Worm (Caenorhabditis elegans): ENCODE measurements around the gene sli-1.

The sli-1 gene

DNA sequence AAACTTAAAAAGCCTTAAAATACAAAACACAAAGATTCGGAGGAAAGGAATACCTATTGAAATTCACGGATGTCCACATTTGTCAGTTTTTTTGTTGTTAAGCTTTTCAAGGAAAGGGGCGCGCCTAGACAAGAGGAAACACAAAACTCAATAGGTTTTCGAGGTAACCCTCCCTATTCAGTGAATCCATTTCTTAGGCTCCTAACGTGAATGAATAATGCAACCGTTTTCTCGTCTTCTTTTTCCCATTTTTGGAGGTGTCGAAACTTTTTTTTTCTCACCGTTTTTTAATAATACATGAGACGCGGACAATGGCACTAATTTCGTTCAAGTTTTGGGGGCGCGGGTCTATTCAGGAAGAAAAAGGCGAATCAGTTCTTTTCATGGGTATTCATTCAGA lies 11.2 kb upstream of the sli-1 start:
- TF ChIP-seq nhr-28 (tag; optimal IDR thresholded peaks at IDR 0.05) (no peak), elt-1 (tag; optimal IDR thresholded peaks at IDR 0.05; ENCODE audit: borderline replicate concordance, insufficient read depth) (no peak), blmp-1 (tag; optimal IDR thresholded peaks at IDR 0.05) (no peak), lin-13 (tag; optimal IDR thresholded peaks at IDR 0.05) (no peak), nhr-76 (tag; optimal IDR thresholded peaks at IDR 0.05) (no peak)

DNA sequence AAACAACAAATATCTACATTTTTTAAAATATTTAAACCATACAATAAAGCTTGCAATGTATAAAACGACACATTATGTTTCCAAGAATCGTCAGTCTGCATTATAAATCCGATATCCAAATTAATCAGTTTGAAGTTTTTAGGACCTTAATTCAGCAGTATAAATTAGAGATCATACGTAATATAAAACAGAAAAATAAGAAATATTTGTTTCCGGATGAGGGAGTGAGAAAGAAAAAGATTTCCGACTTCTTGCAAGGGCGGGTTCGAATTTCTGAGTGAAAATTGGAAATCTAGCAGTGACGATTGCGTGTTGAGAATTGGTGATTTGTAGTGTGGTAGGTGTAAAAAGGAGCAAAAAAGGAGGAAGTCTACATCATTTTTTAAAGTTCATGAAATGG lies 9.8 kb upstream of the sli-1 start, which contains the start of gene npr-19:
TSS of gene npr-19 (minus strand) at position 101 of the 400 bp plus-strand sequence.
- TF ChIP-seq ham-2 (GFP tag; optimal IDR thresholded peaks at IDR 0.05), result no peak
- no peak for TF ChIP-seq unc-39 (tag; optimal IDR thresholded peaks at IDR 0.05)
- TF ChIP-seq drap-1 (GFP tag; optimal IDR thresholded peaks at IDR 0.05), result no peak
- no peak for TF ChIP-seq blmp-1 (tag; optimal IDR thresholded peaks at IDR 0.05)
- TF ChIP-seq nhr-76 (tag; optimal IDR thresholded peaks at IDR 0.05), result no peak
- TF ChIP-seq nhr-2 (tag; optimal IDR thresholded peaks at IDR 0.05), result no peak
- no peak for TF ChIP-seq cnd-1 (tag; optimal IDR thresholded peaks at IDR 0.05)
- no peak for TF ChIP-seq hlh-1 (tag; optimal IDR thresholded peaks at IDR 0.05)
- TF ChIP-seq mab-5 (tag; optimal IDR thresholded peaks at IDR 0.05), result no peak
- TF ChIP-seq tbx-8 (GFP tag; optimal IDR thresholded peaks at IDR 0.05), result no peak
- TF ChIP-seq ceh-39 (tag; optimal IDR thresholded peaks at IDR 0.05), result no peak
- no peak for TF ChIP-seq lsy-2 (tag; optimal IDR thresholded peaks at IDR 0.05)
- no peak for TF ChIP-seq nhr-237 (tag; optimal IDR thresholded peaks at IDR 0.05)
- TF ChIP-seq elt-1 (tag; optimal IDR thresholded peaks at IDR 0.05; ENCODE audit: borderline replicate concordance, insufficient read depth), result no peak

DNA sequence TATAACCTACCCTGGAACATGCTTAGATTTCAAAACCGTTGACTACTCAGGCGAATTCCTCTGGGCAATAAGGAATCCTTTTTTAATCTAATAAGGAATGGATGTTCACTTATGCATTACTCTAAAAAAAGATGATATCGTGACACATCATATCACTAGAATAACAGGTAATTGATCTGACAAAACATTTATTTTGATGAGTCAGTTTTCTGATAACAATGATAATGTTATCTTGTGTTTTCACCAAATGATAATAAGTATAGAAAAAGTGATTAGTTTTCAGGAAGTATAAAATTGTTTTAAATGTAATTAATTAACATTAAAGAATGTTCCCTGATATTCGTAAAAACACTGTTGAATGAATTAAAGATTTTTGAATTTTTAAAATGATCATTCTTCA lies 3.3 kb upstream of the sli-1 start:
- TF ChIP-seq ceh-83 (GFP tag; optimal IDR thresholded peaks at IDR 0.05) (no peak), lin-13 (tag; optimal IDR thresholded peaks at IDR 0.05) (no peak), drap-1 (GFP tag; optimal IDR thresholded peaks at IDR 0.05) (no peak), lin-32 (GFP tag; optimal IDR thresholded peaks at IDR 0.05) (no peak), sptf-1 (tag; optimal IDR thresholded peaks at IDR 0.05) (no peak), zip-8 (tag; optimal IDR thresholded peaks at IDR 0.05) (no peak), ceh-43 (GFP tag; optimal IDR thresholded peaks at IDR 0.05) (no peak), nhr-2 (tag; optimal IDR thresholded peaks at IDR 0.05) (no peak), cnd-1 (tag; optimal IDR thresholded peaks at IDR 0.05) (no peak), mep-1 (tag; optimal IDR thresholded peaks at IDR 0.05) (no peak), unc-39 (tag; optimal IDR thresholded peaks at IDR 0.05) (no peak), bed-3 (GFP tag; optimal IDR thresholded peaks at IDR 0.05) (no peak), lsy-2 (tag; optimal IDR thresholded peaks at IDR 0.05) (no peak), tbx-8 (GFP tag; optimal IDR thresholded peaks at IDR 0.05) (no peak), ztf-11 (tag; optimal IDR thresholded peaks at IDR 0.05) (no peak), sem-2 (GFP tag; optimal IDR thresholded peaks at IDR 0.05) (no peak), pha-4 (tag; optimal IDR thresholded peaks at IDR 0.05) (no peak), unc-62 (GFP tag; optimal IDR thresholded peaks at IDR 0.05) (no peak)

DNA sequence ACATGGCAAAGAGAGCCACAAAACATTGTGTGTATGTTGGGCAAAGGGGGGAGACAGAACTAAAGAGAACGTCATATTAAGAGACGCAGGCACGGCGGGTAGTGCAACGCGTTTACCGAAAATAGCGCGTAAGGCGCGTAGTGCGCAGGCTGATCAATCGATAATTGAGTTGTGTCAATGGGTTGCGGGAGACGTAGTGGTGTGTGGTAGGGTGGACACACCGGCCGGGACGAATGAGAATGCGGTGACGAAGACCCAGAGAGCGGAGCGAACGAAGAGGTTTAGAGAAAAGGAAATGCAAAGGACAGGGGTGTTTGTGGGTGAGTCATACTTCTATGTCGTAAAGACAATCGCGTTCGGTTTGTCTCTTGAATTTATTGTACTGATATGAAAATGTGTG lies 2.0 kb upstream of the sli-1 start:
- TF ChIP-seq lsy-2 (tag; optimal IDR thresholded peaks at IDR 0.05) (peak; percentile 56), mep-1 (tag; optimal IDR thresholded peaks at IDR 0.05) (peak; percentile 60), unc-120 (tag; optimal IDR thresholded peaks at IDR 0.05; ENCODE audit: poor library complexity, severe bottlenecking) (peak; percentile 99), mls-2 (tag; optimal IDR thresholded peaks at IDR 0.05) (peak; percentile 49), pha-4 (tag; optimal IDR thresholded peaks at IDR 0.05) (peak; percentile 91), elt-1 (tag; optimal IDR thresholded peaks at IDR 0.05; ENCODE audit: borderline replicate concordance, insufficient read depth) (no peak), nhr-2 (tag; optimal IDR thresholded peaks at IDR 0.05) (peak; percentile 53), ces-1 (GFP tag; optimal IDR thresholded peaks at IDR 0.05) (peak; percentile 99), mab-5 (tag; optimal IDR thresholded peaks at IDR 0.05) (peak; percentile 21), lin-13 (tag; optimal IDR thresholded peaks at IDR 0.05) (peak; percentile 75), flh-1 (GFP tag; optimal IDR thresholded peaks at IDR 0.05) (no peak), elt-3 (tag; optimal IDR thresholded peaks at IDR 0.05) (no peak), drap-1 (GFP tag; optimal IDR thresholded peaks at IDR 0.05) (peak; percentile 62), ceh-83 (GFP tag; optimal IDR thresholded peaks at IDR 0.05) (peak; percentile 9), unc-62 (GFP tag; optimal IDR thresholded peaks at IDR 0.05) (peak; percentile 77), nhr-12 (tag; optimal IDR thresholded peaks at IDR 0.05) (no peak), tbx-8 (GFP tag; optimal IDR thresholded peaks at IDR 0.05) (no peak), sem-2 (GFP tag; optimal IDR thresholded peaks at IDR 0.05) (no peak), cnd-1 (tag; optimal IDR thresholded peaks at IDR 0.05) (peak; percentile 47), hlh-1 (tag; optimal IDR thresholded peaks at IDR 0.05) (peak; percentile 7), sptf-1 (tag; optimal IDR thresholded peaks at IDR 0.05) (peak; percentile 57), ceh-39 (tag; optimal IDR thresholded peaks at IDR 0.05) (peak; percentile 89)

All from whole organism, mixed stage, embryonic.